Worm (Caenorhabditis elegans): ENCODE data around the gene T10H4.4.

DNA sequence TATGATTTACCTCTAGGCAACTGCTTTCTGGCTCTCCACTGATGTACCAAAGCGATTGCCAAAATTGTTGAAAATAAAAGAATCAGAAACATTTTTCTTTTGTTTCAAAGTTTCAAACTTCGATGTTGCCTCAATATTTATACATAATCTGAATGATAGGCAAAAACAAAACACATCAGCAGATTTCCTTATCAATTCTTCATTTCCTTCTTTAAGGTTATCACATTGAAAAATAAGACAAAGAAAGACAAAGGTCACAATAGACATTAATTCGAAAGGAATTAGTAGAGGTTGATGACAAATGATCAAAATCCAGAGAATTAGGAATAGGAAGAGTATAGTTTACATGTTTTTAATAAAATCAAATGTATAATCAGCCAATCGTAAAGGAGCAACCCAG is 18.8 kb upstream of the T10H4.4 start, which contains the start of gene cyp-34A2:
- no peak for TF ChIP-seq lin-38 (GFP tag; IDR thresholded peaks at IDR 0.05)
- TF ChIP-seq nhr-237 (tag; optimal IDR thresholded peaks at IDR 0.05): no peak
- no peak for TF ChIP-seq ama-1 (optimal IDR thresholded peaks at IDR 0.05)
- no peak for TF ChIP-seq ztf-11 (tag; optimal IDR thresholded peaks at IDR 0.05)
- no peak for TF ChIP-seq pha-4 (GFP tag; IDR thresholded peaks at IDR 0.05)
- no peak for TF ChIP-seq pha-4 (tag; optimal IDR thresholded peaks at IDR 0.05)
- TF ChIP-seq jun-1 (tag; optimal IDR thresholded peaks at IDR 0.05): no peak
- TF ChIP-seq dmd-6 (GFP tag; IDR thresholded peaks at IDR 0.05): no peak
- TF ChIP-seq pqm-1 (tag; optimal IDR thresholded peaks at IDR 0.05): no peak
- no peak for TF ChIP-seq mep-1 (tag; optimal IDR thresholded peaks at IDR 0.05)
- no peak for TF ChIP-seq egl-27 (tag; optimal IDR thresholded peaks at IDR 0.05)
- TF ChIP-seq ZK337.2 (GFP tag; IDR thresholded peaks at IDR 0.05): no peak
